Worm (Caenorhabditis elegans) whole organism, early embryonic: Measurements from ENCODE around the gene elt-4.

Experiments
- B0310.2 ChIP-seq: sonication (generic microtip); optimal IDR thresholded peaks from 2 replicates; lab custom pipeline; 2016; ENCODE audit warnings: mild to moderate bottlenecking, missing genetic modification characterization, missing compliant biosample characterization
- F13C5.2 ChIP-seq: sonication (generic microtip); optimal IDR thresholded peaks from 2 replicates; lab custom pipeline; 2017; ENCODE audit warnings: mild to moderate bottlenecking, missing genetic modification characterization, inconsistent platforms, missing compliant biosample characterization
- aly-1 ChIP-seq: sonication (generic microtip); optimal IDR thresholded peaks from 2 replicates; lab custom pipeline; 2016; ENCODE audit warnings: missing genetic modification characterization, missing compliant biosample characterization
- ama-1 ChIP-seq: fragments of 150-350 bp; optimal IDR thresholded peaks from 2 replicates; lab custom pipeline; 2014
- ceh-13 ChIP-seq: fragments of 200-800 bp; sonication (Bioruptor generic); optimal IDR thresholded peaks from 2 replicates; lab custom pipeline; 2018; ENCODE audit warnings: mild to moderate bottlenecking, missing genetic modification characterization, missing compliant biosample characterization
- ceh-36 ChIP-seq: sonication (generic microtip); optimal IDR thresholded peaks from 2 replicates; lab custom pipeline; 2016; ENCODE audit warnings: missing genetic modification characterization, inconsistent platforms, missing compliant biosample characterization
- ets-7 ChIP-seq: sonication (generic microtip); optimal IDR thresholded peaks from 2 replicates; lab custom pipeline; 2016; ENCODE audit warnings: missing genotype, missing genetic modification characterization, missing compliant biosample characterization
- flt-1 ChIP-seq: fragments of 200-800 bp; sonication (Bioruptor generic); IDR thresholded peaks from 2 replicates; pipeline ENCODE4 v1.3.6; 2022; ENCODE audit warnings: missing genetic modification characterization, missing compliant biosample characterization
- hmbx-1 ChIP-seq: sonication (generic microtip); optimal IDR thresholded peaks from 2 replicates; lab custom pipeline; 2016; ENCODE audit warnings: mild to moderate bottlenecking, missing genetic modification characterization, missing compliant biosample characterization
- hmg-4 ChIP-seq: fragments of 200-800 bp; sonication (Bioruptor generic); optimal IDR thresholded peaks from 2 replicates; lab custom pipeline; 2018; ENCODE audit warnings: mild to moderate bottlenecking, missing genetic modification characterization, missing compliant biosample characterization
- hnd-1 ChIP-seq: sonication (generic microtip); optimal IDR thresholded peaks from 2 replicates; lab custom pipeline; 2016; ENCODE audit warnings: missing genetic modification characterization, missing compliant biosample characterization
- pes-1 ChIP-seq: fragments of 200-800 bp; sonication (Bioruptor generic); IDR thresholded peaks from 2 replicates; pipeline ENCODE4 v1.3.6; 2022; ENCODE audit warnings: missing genetic modification reagents, missing genetic modification characterization, missing compliant biosample characterization
- scrt-1 ChIP-seq: fragments of 200-800 bp; sonication (Bioruptor generic); IDR thresholded peaks from 2 replicates; pipeline ENCODE4 v1.3.6; 2022; ENCODE audit warnings: missing genetic modification characterization, missing compliant biosample characterization
- sea-1 ChIP-seq: fragments of 200-800 bp; sonication (Bioruptor generic); conservative IDR thresholded peaks from 2 replicates; pipeline ENCODE4 v1.3.6; 2022; ENCODE audit warnings: missing genetic modification characterization, missing compliant biosample characterization
- tbx-11 ChIP-seq: fragments of 200-800 bp; sonication (Bioruptor generic); IDR thresholded peaks from 2 replicates; pipeline ENCODE4 v1.3.6; 2022; ENCODE audit warnings: missing genetic modification characterization, missing compliant biosample characterization
- tbx-37 ChIP-seq: fragments of 200-800 bp; sonication (Bioruptor generic); conservative IDR thresholded peaks from 2 replicates; pipeline ENCODE4 v1.3.6; 2022; ENCODE audit warnings: missing genetic modification reagents, missing genetic modification characterization, missing compliant biosample characterization
- tra-4 ChIP-seq: sonication (generic microtip); optimal IDR thresholded peaks from 2 replicates; lab custom pipeline; 2017; ENCODE audit warnings: missing genetic modification characterization, missing compliant biosample characterization

The elt-4 gene

ce11 chrX:10435492-10435939, 39.8 kb upstream of the elt-4 start:
- no peak for TF ChIP-seq ama-1
- no peak for TF ChIP-seq tbx-11 (GFP tag; lab: Robert Waterston, UW)
- TF ChIP-seq F13C5.2 = peak; percentile 58
- peak; percentile 92 for TF ChIP-seq hmg-4 (GFP tag; lab: Kevin White, UChicago)
- peak; percentile 3; the same call in 1 of the 2 replicates for TF ChIP-seq flt-1 (GFP tag; lab: Robert Waterston, UW)
- TF ChIP-seq tra-4 (tag; lab: Kevin White, UChicago) = no peak
- TF ChIP-seq hnd-1 = no peak
- TF ChIP-seq B0310.2 (tag; lab: Kevin White, UChicago) = no peak
- TF ChIP-seq ceh-36 (tag; lab: Kevin White, UChicago) = no peak
- no peak for TF ChIP-seq ceh-13 (GFP tag; lab: Kevin White, UChicago)
- TF ChIP-seq hmbx-1 (tag; lab: Kevin White, UChicago) = no peak
- no peak; the same call in 1 of the 2 replicates for TF ChIP-seq tbx-37 (GFP tag; lab: Robert Waterston, UW)
- no peak for TF ChIP-seq scrt-1
- no peak for TF ChIP-seq pes-1
- peak; percentile 71 for TF ChIP-seq ets-7 (tag; lab: Kevin White, UChicago)
- TF ChIP-seq aly-1 (tag; lab: Kevin White, UChicago) = no peak
- TF ChIP-seq sea-1 (GFP tag; lab: Robert Waterston, UW) = no peak

DNA sequence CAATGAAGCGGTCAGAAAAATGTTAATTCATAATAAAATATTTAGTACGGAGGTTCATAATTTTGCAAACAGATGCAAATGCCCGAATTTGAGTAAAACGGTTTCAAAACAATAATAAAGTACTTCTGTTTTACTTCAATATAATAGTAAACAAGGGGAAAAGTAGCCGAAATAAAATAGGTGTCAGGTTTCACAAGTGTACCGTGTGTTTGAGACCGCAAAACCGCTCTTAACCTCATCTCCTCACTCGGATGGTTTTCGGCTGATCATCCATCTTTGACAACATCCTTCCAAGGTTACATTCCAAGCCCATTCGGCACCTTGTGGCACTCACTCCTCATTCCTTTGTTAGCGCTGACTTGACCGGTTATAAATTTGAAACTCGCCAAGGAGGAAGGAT, 37.9 kb upstream of the elt-4 start:
- TF ChIP-seq F13C5.2 (no peak), tra-4 (tag; lab: Kevin White, UChicago) (no peak), ceh-13 (GFP tag; lab: Kevin White, UChicago) (no peak), tbx-37 (GFP tag; lab: Robert Waterston, UW) (no peak), scrt-1 (no peak), ama-1 (no peak), ceh-36 (tag; lab: Kevin White, UChicago) (no peak), pes-1 (no peak), aly-1 (tag; lab: Kevin White, UChicago) (no peak), hmbx-1 (tag; lab: Kevin White, UChicago) (no peak), hmg-4 (GFP tag; lab: Kevin White, UChicago) (no peak), B0310.2 (tag; lab: Kevin White, UChicago) (no peak), flt-1 (GFP tag; lab: Robert Waterston, UW) (no peak), sea-1 (GFP tag; lab: Robert Waterston, UW) (no peak), ets-7 (tag; lab: Kevin White, UChicago) (no peak)

DNA sequence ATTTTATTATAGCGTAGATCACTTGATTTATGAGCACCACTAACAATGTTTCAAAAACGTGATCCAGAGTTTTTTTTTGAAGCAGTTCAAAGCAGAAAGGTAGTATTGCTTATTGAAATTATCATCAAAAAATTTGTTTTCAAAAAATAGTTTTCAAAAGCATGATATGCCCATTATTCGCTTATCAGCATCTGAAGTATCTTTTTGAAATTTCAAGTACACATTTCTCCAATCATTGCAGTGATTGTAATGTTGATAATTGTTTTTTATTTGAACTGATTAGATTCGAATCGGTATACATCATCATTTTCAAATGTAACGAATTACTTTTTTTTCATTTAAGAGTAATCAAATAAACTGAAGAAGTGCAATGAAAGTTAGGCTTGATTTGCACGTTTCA, 34.5 kb upstream of the elt-4 start:
- TF ChIP-seq ets-7 (tag; lab: Kevin White, UChicago) (no peak), scrt-1 (no peak), F13C5.2 (no peak), aly-1 (tag; lab: Kevin White, UChicago) (no peak), hmg-4 (GFP tag; lab: Kevin White, UChicago) (no peak), ceh-13 (GFP tag; lab: Kevin White, UChicago) (no peak), hnd-1 (no peak), sea-1 (GFP tag; lab: Robert Waterston, UW) (no peak), hmbx-1 (tag; lab: Kevin White, UChicago) (no peak), pes-1 (no peak), B0310.2 (tag; lab: Kevin White, UChicago) (no peak), tbx-11 (GFP tag; lab: Robert Waterston, UW) (no peak), ama-1 (no peak), tbx-37 (GFP tag; lab: Robert Waterston, UW) (no peak), ceh-36 (tag; lab: Kevin White, UChicago) (no peak), flt-1 (GFP tag; lab: Robert Waterston, UW) (no peak)

DNA sequence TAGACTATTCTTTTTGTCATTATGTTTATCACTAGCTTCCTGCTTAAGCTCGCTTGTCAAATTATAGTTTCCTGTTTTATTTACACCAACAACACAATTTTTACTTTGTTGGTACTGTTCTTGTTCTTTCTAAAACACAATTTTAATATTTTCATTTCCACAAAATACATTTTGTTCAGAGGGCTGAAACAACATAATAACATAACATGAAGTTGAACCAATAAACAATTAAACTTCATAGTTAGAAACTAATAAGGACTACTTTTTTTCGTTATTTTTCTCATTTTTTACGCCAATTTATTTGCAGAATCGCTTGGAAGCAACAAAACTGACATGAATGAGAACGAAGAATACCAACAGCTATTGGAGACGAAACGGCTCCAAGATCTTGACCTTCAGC, 31.5 kb upstream of the elt-4 start, which contains the start of gene C39B10.3:
Gene C39B10.3 (plus strand): TSS at position 301 of the 400 bp plus-strand sequence.
- no peak for TF ChIP-seq hmbx-1 (tag; lab: Kevin White, UChicago)
- TF ChIP-seq tbx-11 (GFP tag; lab: Robert Waterston, UW) = no peak
- TF ChIP-seq F13C5.2 = no peak
- no peak for TF ChIP-seq ets-7 (tag; lab: Kevin White, UChicago)
- no peak for TF ChIP-seq hnd-1
- TF ChIP-seq flt-1 (GFP tag; lab: Robert Waterston, UW) = no peak
- no peak for TF ChIP-seq pes-1
- TF ChIP-seq sea-1 (GFP tag; lab: Robert Waterston, UW) = no peak
- TF ChIP-seq aly-1 (tag; lab: Kevin White, UChicago) = no peak
- TF ChIP-seq ama-1 = no peak
- TF ChIP-seq tra-4 (tag; lab: Kevin White, UChicago) = no peak
- no peak for TF ChIP-seq B0310.2 (tag; lab: Kevin White, UChicago)
- no peak for TF ChIP-seq scrt-1
- TF ChIP-seq ceh-36 (tag; lab: Kevin White, UChicago) = no peak

DNA sequence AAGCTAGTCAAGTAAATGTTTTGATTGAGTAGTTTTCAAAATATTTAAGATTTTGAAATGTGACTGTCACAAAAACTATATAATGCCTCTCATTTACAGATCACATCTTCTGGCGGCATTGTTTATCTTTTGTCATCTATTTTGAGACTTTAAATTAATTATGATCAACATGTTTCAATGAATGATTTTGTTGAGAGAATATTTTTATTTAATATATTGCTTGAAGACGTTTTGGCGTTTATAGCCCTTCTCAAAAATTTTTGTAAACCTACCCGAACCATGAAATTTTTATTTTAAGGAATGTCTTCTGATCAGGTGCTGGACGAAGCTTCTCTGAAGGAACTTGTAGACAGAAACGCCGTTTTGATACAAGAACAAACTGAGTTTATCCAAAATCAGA, 30.6 kb upstream of the elt-4 start, which contains the start of gene C39B10.4:
Gene C39B10.4 (plus strand): TSS at position 301 of the 400 bp plus-strand sequence.
- TF ChIP-seq B0310.2 (tag; lab: Kevin White, UChicago) = no peak
- TF ChIP-seq ama-1 = no peak
- no peak for TF ChIP-seq tbx-11 (GFP tag; lab: Robert Waterston, UW)
- TF ChIP-seq aly-1 (tag; lab: Kevin White, UChicago) = no peak

- TF ChIP-seq aly-1 (tag; lab: Kevin White, UChicago) (no peak), tbx-37 (GFP tag; lab: Robert Waterston, UW) (no peak), tbx-11 (GFP tag; lab: Robert Waterston, UW) (no peak), flt-1 (GFP tag; lab: Robert Waterston, UW) (no peak), ama-1 (no peak), sea-1 (GFP tag; lab: Robert Waterston, UW) (no peak), pes-1 (no peak), hmg-4 (GFP tag; lab: Kevin White, UChicago) (no peak), scrt-1 (no peak), ceh-36 (tag; lab: Kevin White, UChicago) (no peak), F13C5.2 (no peak), tra-4 (tag; lab: Kevin White, UChicago) (no peak), ceh-13 (GFP tag; lab: Kevin White, UChicago) (no peak), ets-7 (tag; lab: Kevin White, UChicago) (no peak), hnd-1 (no peak)
These were observed 28.3 kb upstream of the elt-4 start, which contains the start of gene C39B10.5 for ce11 chrX:10446982-10447381. TSS of gene C39B10.5 (plus strand) at chrX:10447343.

ce11 chrX:10453960-10454359, 21.4 kb upstream of the elt-4 start, which contains the start of gene lgc-41:
TSS of gene lgc-41 (plus strand) at chrX:10454260.
- no peak for TF ChIP-seq hmg-4 (GFP tag; lab: Kevin White, UChicago)
- no peak for TF ChIP-seq hnd-1
- no peak for TF ChIP-seq B0310.2 (tag; lab: Kevin White, UChicago)
- no peak for TF ChIP-seq aly-1 (tag; lab: Kevin White, UChicago)
- no peak for TF ChIP-seq F13C5.2
- no peak for TF ChIP-seq ets-7 (tag; lab: Kevin White, UChicago)
- TF ChIP-seq ceh-36 (tag; lab: Kevin White, UChicago) = no peak
- TF ChIP-seq tra-4 (tag; lab: Kevin White, UChicago) = no peak
- TF ChIP-seq scrt-1 = no peak
- TF ChIP-seq ama-1 = no peak
